Fruit fly (Drosophila melanogaster): ENCODE measurements around the gene Acn.

dm6 chr2L:19033288-19033687, 11.9 kb upstream of the Acn start, which contains the start of gene hook:
- no peak for TF ChIP-seq cnc (optimal IDR thresholded peaks at IDR 0.05)
- no peak for TF ChIP-seq CG33017 (tag; optimal IDR thresholded peaks at IDR 0.05)
- TF ChIP-seq Mnt (GFP tag; optimal IDR thresholded peaks at IDR 0.05) = peak; percentile 25
- no peak for TF ChIP-seq kay (GFP tag; ENCODE audit: borderline replicate concordance)
- TF ChIP-seq toe (GFP tag; optimal IDR thresholded peaks at IDR 0.05) = no peak
